Worm (Caenorhabditis elegans) whole organism, young adult: ENCODE measurements around the gene C16D9.6.

ENCODE experiments used
- C17E4.6 ChIP-seq: fragments of 200-800 bp; sonication (Bioruptor generic); IDR thresholded peaks from 2 replicates; pipeline ENCODE4 v1.3.6; 2022; ENCODE audit warnings: missing genetic modification reagents, missing genetic modification characterization, missing compliant biosample characterization
- F49E8.2 ChIP-seq: sonication (generic microtip); optimal IDR thresholded peaks from 3 replicates; lab custom pipeline; 2017; ENCODE audit warnings: missing genetic modification characterization, mild to moderate bottlenecking, missing compliant biosample characterization, antibody characterized with exemption, moderate library complexity; ENCODE audit not compliant: insufficient read depth
- T26A5.8 ChIP-seq: sonication (generic microtip); optimal IDR thresholded peaks from 2 replicates; lab custom pipeline; 2016; ENCODE audit warnings: missing genetic modification characterization, missing compliant biosample characterization
- ccch-3 ChIP-seq: fragments of 200-800 bp; sonication (Bioruptor generic); optimal IDR thresholded peaks from 2 replicates; lab custom pipeline; 2018; ENCODE audit warnings: mild to moderate bottlenecking, missing genetic modification characterization, missing compliant biosample characterization
- hsf-1 ChIP-seq: fragments of 200-800 bp; sonication (Bioruptor generic); IDR thresholded peaks from 2 replicates; pipeline ENCODE4 v1.3.6; 2022; ENCODE audit warnings: missing genetic modification reagents, missing genetic modification characterization, missing compliant biosample characterization
- lir-1 ChIP-seq: fragments of 200-800 bp; sonication (Bioruptor generic); conservative IDR thresholded peaks from 2 replicates; pipeline ENCODE4 v1.3.6; 2022; ENCODE audit warnings: missing genetic modification reagents, missing genetic modification characterization, missing compliant biosample characterization
- pha-4 ChIP-seq: fragments of 150-350 bp; sonication (generic microtip); optimal IDR thresholded peaks from 2 replicates; lab custom pipeline; 2014; ENCODE audit warnings: missing biosample characterization, missing genetic modification reagents, missing genetic modification characterization

ce11 chrV:8253946-8254345, 3.8 kb upstream of the C16D9.6 start:
- TF ChIP-seq lir-1 (GFP tag; lab: Robert Waterston, UW) (no peak), C17E4.6 (GFP tag; lab: Robert Waterston, UW) (no peak), ccch-3 (GFP tag; lab: Kevin White, UChicago) (no peak), T26A5.8 (tag; lab: Kevin White, UChicago) (no peak), F49E8.2 (tag; lab: Kevin White, UChicago) (no peak), hsf-1 (GFP tag; lab: Robert Waterston, UW) (no peak), pha-4 (no peak)
